Fruit fly (Drosophila melanogaster) whole organism, wandering third instar larva: ENCODE results near the gene Ythdf.

Experiments
- CG32264 ChIP-seq: fragments of 200-800 bp; sonication (Bioruptor generic); optimal IDR thresholded peaks from 2 replicates; lab custom pipeline; 2016; ENCODE audit warnings: missing biosample characterization, missing genetic modification characterization
- CG9705 ChIP-seq: fragments of 200-800 bp; sonication (Bioruptor generic); optimal IDR thresholded peaks from 2 replicates; lab custom pipeline; 2018; ENCODE audit warnings: missing biosample characterization, mild to moderate bottlenecking, missing genetic modification characterization
- CrebA ChIP-seq: fragments of 200-800 bp; sonication (Bioruptor generic); optimal IDR thresholded peaks from 2 replicates; lab custom pipeline; 2016; ENCODE audit warnings: missing biosample characterization, mild to moderate bottlenecking, missing genetic modification characterization, borderline replicate concordance
- Dfd ChIP-seq: fragments of >200 bp; optimal IDR thresholded peaks from 2 replicates; lab custom pipeline; 2017; ENCODE audit warnings: missing biosample characterization, missing genetic modification characterization
- Dif ChIP-seq: fragments of 200-275, 200-300 bp; sonication (Bioruptor generic); optimal IDR thresholded peaks from 2 replicates; lab custom pipeline; 2018; ENCODE audit warnings: missing biosample characterization, missing genetic modification characterization; ENCODE audit not compliant: partially characterized antibody
- GATAd ChIP-seq: sonication (Bioruptor generic); optimal IDR thresholded peaks from 2 replicates; lab custom pipeline; 2016; ENCODE audit warnings: missing biosample characterization, missing genetic modification characterization
- HLH106 ChIP-seq: fragments of 200-800 bp; optimal IDR thresholded peaks from 3 replicates; lab custom pipeline; 2019; ENCODE audit warnings: missing biosample characterization, mild to moderate bottlenecking, missing genetic modification characterization, moderate library complexity
- Hr78 ChIP-seq: fragments of >200 bp; optimal IDR thresholded peaks from 2 replicates; lab custom pipeline; 2017; ENCODE audit warnings: missing biosample characterization, missing genetic modification characterization
- Hr83 ChIP-seq: fragments of 200-300 bp; sonication (Bioruptor generic); optimal IDR thresholded peaks from 2 replicates; lab custom pipeline; 2016; ENCODE audit warnings: missing biosample characterization, mild to moderate bottlenecking, missing genetic modification characterization, moderate library complexity; ENCODE audit not compliant: poor library complexity, severe bottlenecking
- Jra ChIP-seq: sonication (Bioruptor generic); optimal IDR thresholded peaks from 2 replicates; lab custom pipeline; 2016; ENCODE audit warnings: missing biosample characterization, missing genetic modification characterization
- Mio ChIP-seq: sonication (Bioruptor generic); optimal IDR thresholded peaks from 2 replicates; lab custom pipeline; 2016; ENCODE audit warnings: missing biosample characterization, missing genetic modification characterization
- Myc ChIP-seq: fragments of >200 bp; optimal IDR thresholded peaks from 2 replicates; lab custom pipeline; 2017
- N ChIP-seq: fragments of >200 bp; optimal IDR thresholded peaks from 2 replicates; lab custom pipeline; 2018; ENCODE audit warnings: missing biosample characterization, missing external identifiers, missing genetic modification characterization
- OdsH ChIP-seq: fragments of 200-800 bp; sonication (Bioruptor generic); optimal IDR thresholded peaks from 2 replicates; lab custom pipeline; 2016; ENCODE audit warnings: missing biosample characterization, mild to moderate bottlenecking, missing genetic modification characterization
- Rel ChIP-seq, 2 experiments: fragments of 200-800 bp; sonication (Bioruptor generic) in 1 of 2; optimal IDR thresholded peaks; 2 replicates in 1 of 2; 3 replicates in 1 of 2; lab custom pipeline; 2016 to 2019; ENCODE audit warnings: mild to moderate bottlenecking in 2 of 2, missing biosample characterization in 2 of 2, missing genetic modification characterization in 2 of 2, moderate library complexity in 1 of 2
- Sp1 ChIP-seq: fragments of 200-800 bp; sonication (Bioruptor generic); optimal IDR thresholded peaks from 3 replicates; lab custom pipeline; 2019; ENCODE audit warnings: missing biosample characterization, mild to moderate bottlenecking, missing genetic modification characterization, moderate library complexity
- Vsx2 ChIP-seq: fragments of 200-300, 225-300 bp; sonication (Bioruptor generic); optimal IDR thresholded peaks from 2 replicates; lab custom pipeline; 2018; ENCODE audit warnings: missing biosample characterization, missing genetic modification characterization; ENCODE audit not compliant: partially characterized antibody
- br ChIP-seq: fragments of 200-800 bp; sonication (Bioruptor generic); optimal IDR thresholded peaks from 2 replicates; lab custom pipeline; 2016; ENCODE audit warnings: missing biosample characterization, missing genetic modification characterization
- brk ChIP-seq: fragments of 200-800 bp; sonication (Bioruptor generic); optimal IDR thresholded peaks from 2 replicates; lab custom pipeline; 2016; ENCODE audit warnings: missing biosample characterization, mild to moderate bottlenecking, missing genetic modification characterization
- dsf ChIP-seq: sonication (Bioruptor generic); optimal IDR thresholded peaks from 2 replicates; lab custom pipeline; 2016; ENCODE audit warnings: missing biosample characterization, missing genetic modification characterization, borderline replicate concordance
- ey ChIP-seq: fragments of 200-800 bp; sonication (Bioruptor generic); optimal IDR thresholded peaks from 2 replicates; lab custom pipeline; 2016; ENCODE audit warnings: missing biosample characterization, missing genetic modification characterization
- foxo ChIP-seq, 2 experiments: fragments of 200-800 bp; sonication (Bioruptor generic); optimal IDR thresholded peaks; 2 replicates in 1 of 2; 3 replicates in 1 of 2; lab custom pipeline; 2016 to 2017; ENCODE audit warnings: missing biosample characterization in 2 of 2, missing genetic modification characterization in 2 of 2
- fru ChIP-seq: fragments of 200-800 bp; sonication (Bioruptor generic); optimal IDR thresholded peaks from 3 replicates; lab custom pipeline; 2016; ENCODE audit warnings: missing biosample characterization, mild to moderate bottlenecking, missing genetic modification characterization
- h ChIP-seq: fragments of 200-800 bp; sonication (Bioruptor generic); optimal IDR thresholded peaks from 3 replicates; lab custom pipeline; 2016; ENCODE audit warnings: missing biosample characterization, mild to moderate bottlenecking, missing genetic modification characterization
- jim ChIP-seq: fragments of 175-275, 200-325 bp; sonication (Bioruptor generic); optimal IDR thresholded peaks from 2 replicates; lab custom pipeline; 2016; ENCODE audit warnings: missing biosample characterization, mild to moderate bottlenecking, missing genetic modification characterization
- lola ChIP-seq: fragments of >200 bp; optimal IDR thresholded peaks from 2 replicates; lab custom pipeline; 2017; ENCODE audit warnings: missing biosample characterization, missing genetic modification characterization
- pan ChIP-seq: fragments of >200 bp; optimal IDR thresholded peaks from 2 replicates; lab custom pipeline; 2017
- psq ChIP-seq: fragments of 200-800 bp; sonication (Bioruptor generic); optimal IDR thresholded peaks from 3 replicates; lab custom pipeline; 2017; ENCODE audit warnings: missing biosample characterization, mild to moderate bottlenecking, missing genetic modification characterization, moderate library complexity
- rgr ChIP-seq: fragments of 200-800 bp; sonication (Bioruptor generic); optimal IDR thresholded peaks from 3 replicates; lab custom pipeline; 2016; ENCODE audit warnings: missing biosample characterization, mild to moderate bottlenecking, missing genetic modification characterization
- sage ChIP-seq: fragments of 200-800 bp; sonication (Bioruptor generic); optimal IDR thresholded peaks from 2 replicates; lab custom pipeline; 2016; ENCODE audit warnings: missing biosample characterization, mild to moderate bottlenecking, missing genetic modification characterization
- sv ChIP-seq: fragments of 200-800 bp; sonication (Bioruptor generic); optimal IDR thresholded peaks from 3 replicates; lab custom pipeline; 2016; ENCODE audit warnings: missing biosample characterization, missing genetic modification characterization
- tai ChIP-seq: sonication (Bioruptor generic); optimal IDR thresholded peaks from 2 replicates; lab custom pipeline; 2016; ENCODE audit warnings: missing biosample characterization, missing genetic modification characterization
- usp ChIP-seq: fragments of >200 bp; optimal IDR thresholded peaks from 2 replicates; lab custom pipeline; 2017; ENCODE audit warnings: missing biosample characterization, missing genetic modification characterization
- woc ChIP-seq: sonication (Bioruptor generic); optimal IDR thresholded peaks from 2 replicates; lab custom pipeline; 2016; ENCODE audit warnings: missing biosample characterization, mild to moderate bottlenecking, missing genetic modification characterization

Gene Ythdf

DNA sequence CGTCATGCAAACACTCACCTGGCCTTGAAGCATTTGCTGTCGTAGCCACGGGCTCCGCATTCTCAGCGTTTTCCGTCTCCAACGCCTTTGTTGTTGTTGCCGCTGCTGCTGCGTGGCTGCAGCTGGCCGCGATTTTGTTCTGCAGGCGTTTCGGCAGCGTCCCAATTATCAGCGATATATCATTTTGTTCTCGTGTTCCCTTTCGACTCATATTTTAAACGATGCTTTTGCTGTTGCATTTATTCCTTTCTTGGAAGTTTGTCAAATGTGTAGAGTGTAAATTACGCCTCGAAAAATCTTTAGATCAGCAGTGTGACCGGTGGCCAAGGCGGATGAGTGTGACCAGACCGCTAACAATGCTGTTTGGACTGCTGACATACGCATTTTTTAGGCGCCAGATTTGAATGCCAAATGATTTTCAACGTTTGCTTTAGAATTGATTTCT, 5.9 kb downstream of the Ythdf start, which contains the start of gene Smg6:
TSS of gene Smg6 (minus strand) at position 324 of the 445 bp plus-strand sequence.
- peak; percentile 20 for TF ChIP-seq Hr83
- no peak for TF ChIP-seq rgr (GFP tag; lab: Kevin White, UChicago)

DNA sequence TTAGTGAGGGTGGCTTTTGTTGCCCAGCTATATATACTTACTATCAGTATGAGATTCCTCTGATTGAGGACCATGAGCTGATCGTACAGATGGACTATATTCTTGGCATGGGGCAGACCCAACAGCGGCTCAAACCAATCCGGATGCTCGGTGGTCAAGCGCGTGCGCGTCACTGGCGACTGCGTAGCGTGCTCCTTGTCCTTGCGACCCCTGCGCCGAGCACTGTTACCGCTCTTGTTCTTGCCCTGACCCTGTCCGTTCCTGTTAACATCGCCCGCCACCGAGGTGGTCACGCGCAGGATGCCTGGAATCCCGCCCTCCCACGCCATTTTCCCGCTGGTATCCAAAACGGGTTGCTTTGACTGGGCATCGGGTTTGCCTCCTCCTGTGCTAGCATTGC, 6.4 kb downstream of the Ythdf start:
- TF ChIP-seq N (GFP tag; lab: Kevin White, UChicago) (no peak), Vsx2 (GFP tag; lab: Kevin White, UChicago) (no peak), pan (lab: Kevin White, UChicago) (no peak), fru (GFP tag; lab: Kevin White, UChicago) (no peak), Rel (GFP tag; optimal IDR thresholded peaks at IDR 0.05; lab: Kevin White, UChicago) (no peak), Rel (tag; optimal IDR thresholded peaks at IDR 0.05; lab: Kevin White, UChicago) (no peak), Myc (lab: Kevin White, UChicago) (no peak), CG32264 (GFP tag; lab: Kevin White, UChicago) (no peak), foxo (GFP tag; optimal IDR thresholded peaks at IDR 0.05; lab: Kevin White, UChicago) (no peak), usp (GFP tag; lab: Kevin White, UChicago) (no peak), sage (no peak), Mio (GFP tag; lab: Kevin White, UChicago) (no peak), woc (GFP tag; lab: Kevin White, UChicago) (no peak), lola (GFP tag; lab: Kevin White, UChicago) (no peak), Sp1 (GFP tag; lab: Kevin White, UChicago) (no peak), Hr78 (GFP tag; lab: Kevin White, UChicago) (no peak), OdsH (GFP tag; lab: Kevin White, UChicago) (no peak), Dfd (no peak), Dif (no peak), Jra (GFP tag; lab: Kevin White, UChicago) (no peak)

DNA sequence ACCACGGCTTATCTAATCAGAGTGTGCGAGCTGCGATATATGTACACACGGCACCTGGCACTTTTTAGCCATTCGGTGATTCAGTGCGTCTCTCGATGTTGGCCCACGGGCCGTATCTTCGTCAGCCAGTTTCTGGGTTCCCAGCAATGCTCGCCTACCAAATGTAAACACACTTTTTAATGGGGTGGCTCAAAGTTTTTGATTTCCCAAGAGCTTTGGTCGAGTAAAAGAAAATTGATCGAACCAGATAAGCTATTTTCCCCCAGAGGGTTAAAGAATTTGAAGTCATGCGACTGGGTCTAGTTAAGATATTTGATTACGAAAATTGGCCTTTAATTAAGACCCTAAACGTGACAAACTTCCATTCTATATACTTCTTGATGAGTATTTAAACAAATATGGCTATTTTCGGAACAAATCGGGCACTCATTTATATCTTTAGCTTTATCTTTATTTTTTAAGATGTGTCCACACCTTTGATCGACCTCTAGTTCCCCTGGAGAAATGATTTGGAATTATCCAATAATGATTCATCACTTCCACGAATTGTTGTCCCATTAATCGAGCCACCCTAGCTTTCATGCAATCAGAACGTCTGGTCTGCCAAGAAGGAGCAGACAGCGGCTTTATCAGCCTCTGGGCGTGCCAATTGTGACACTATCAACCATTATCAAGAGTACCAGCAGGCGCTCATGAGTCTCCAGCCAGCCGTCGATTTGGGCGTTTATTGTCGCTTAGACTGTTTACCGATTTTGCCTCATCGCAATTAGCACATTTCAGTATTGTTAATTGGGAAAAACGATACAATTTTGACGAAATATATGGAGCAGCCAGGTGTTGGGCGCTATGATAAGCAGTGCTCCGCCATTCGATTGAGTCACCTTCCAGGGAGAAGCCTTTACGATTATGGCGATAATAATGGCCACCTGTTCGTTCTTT, 11.5 kb downstream of the Ythdf start:
- TF ChIP-seq jim (GFP tag; lab: Kevin White, UChicago): no peak
- TF ChIP-seq psq: peak; percentile 60
- no peak for TF ChIP-seq tai
- peak; percentile 77 for TF ChIP-seq h (GFP tag; lab: Kevin White, UChicago)
- no peak for TF ChIP-seq Myc (lab: Kevin White, UChicago)
- TF ChIP-seq Mio (GFP tag; lab: Kevin White, UChicago): peak; percentile 39
- TF ChIP-seq CG9705 (GFP tag; lab: Kevin White, UChicago): peak; percentile 2
- TF ChIP-seq OdsH (GFP tag; lab: Kevin White, UChicago): peak; percentile 71
- peak; percentile 50 for TF ChIP-seq Jra (GFP tag; lab: Kevin White, UChicago)
- TF ChIP-seq CG32264 (GFP tag; lab: Kevin White, UChicago): peak; percentile 79
- peak; percentile 72 to 81 for TF ChIP-seq foxo (GFP tag; optimal IDR thresholded peaks at IDR 0.05; lab: Kevin White, UChicago)
- peak; percentile 72 for TF ChIP-seq ey (GFP tag; lab: Kevin White, UChicago)
- TF ChIP-seq Sp1 (GFP tag; lab: Kevin White, UChicago): peak; percentile 79
- peak; percentile 8 for TF ChIP-seq Hr83
- TF ChIP-seq rgr (GFP tag; lab: Kevin White, UChicago): peak; percentile 69
- TF ChIP-seq br (GFP tag; lab: Kevin White, UChicago): no peak
- TF ChIP-seq Rel (GFP tag; optimal IDR thresholded peaks at IDR 0.05; lab: Kevin White, UChicago): no peak
- peak; percentile 13 for TF ChIP-seq Rel (tag; optimal IDR thresholded peaks at IDR 0.05; lab: Kevin White, UChicago)
- TF ChIP-seq brk (GFP tag; lab: Kevin White, UChicago): no peak
- TF ChIP-seq Dif: peak; percentile 45

DNA sequence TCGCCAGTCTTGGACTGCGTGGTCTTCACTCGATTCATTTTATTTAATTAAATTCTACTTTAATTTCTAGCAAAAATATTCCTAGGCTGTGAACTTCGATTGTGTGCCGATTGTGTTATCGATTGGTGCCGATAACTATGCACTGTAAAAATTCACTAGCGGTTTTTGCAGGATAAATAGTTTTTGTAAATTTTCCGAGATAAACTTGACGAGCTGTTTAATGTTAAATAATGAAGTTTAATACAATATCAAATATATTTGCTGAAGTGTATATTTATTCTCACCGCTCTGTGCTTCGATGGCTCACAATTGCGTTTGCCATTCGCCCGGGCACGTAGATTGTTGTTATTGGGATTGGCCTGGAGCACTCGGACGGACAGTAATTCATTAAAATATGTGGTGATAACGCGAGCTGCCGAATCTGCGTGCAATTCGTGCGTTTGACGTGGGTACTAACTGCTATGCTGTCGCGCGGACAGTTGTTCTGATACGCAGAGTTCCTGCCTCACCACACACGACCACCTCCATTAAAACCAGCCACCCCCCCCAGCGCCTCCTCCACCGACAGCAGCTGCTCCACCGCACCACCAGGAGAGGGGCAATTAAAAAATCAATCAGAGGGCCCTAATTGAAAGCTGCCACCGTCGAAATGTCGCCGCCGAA, 14.0 kb downstream of the Ythdf start, which contains the start of the genes EMC6 and Hr96:
TSS of gene EMC6 (minus strand) at position 123 of the 663 bp plus-strand sequence.
TSS of gene Hr96 (plus strand) at position 341 of the 663 bp plus-strand sequence.
- TF ChIP-seq sv (GFP tag; lab: Kevin White, UChicago) (peak; percentile 95), fru (GFP tag; lab: Kevin White, UChicago) (peak; percentile 93), dsf (GFP tag; lab: Kevin White, UChicago) (peak; percentile 85), OdsH (GFP tag; lab: Kevin White, UChicago) (peak; percentile 87), GATAd (GFP tag; lab: Kevin White, UChicago) (peak; percentile 84), Rel (GFP tag; optimal IDR thresholded peaks at IDR 0.05; lab: Kevin White, UChicago) (no peak), Rel (tag; optimal IDR thresholded peaks at IDR 0.05; lab: Kevin White, UChicago) (peak; percentile 76), CG9705 (GFP tag; lab: Kevin White, UChicago) (peak; percentile 88), sage (no peak), Sp1 (GFP tag; lab: Kevin White, UChicago) (peak; percentile 90), jim (GFP tag; lab: Kevin White, UChicago) (peak; percentile 70), Vsx2 (GFP tag; lab: Kevin White, UChicago) (peak; percentile 54), CrebA (GFP tag; lab: Kevin White, UChicago) (no peak), foxo (GFP tag; optimal IDR thresholded peaks at IDR 0.05; lab: Kevin White, UChicago) (peak; percentile 14 to 94), woc (GFP tag; lab: Kevin White, UChicago) (peak; percentile 85), h (GFP tag; lab: Kevin White, UChicago) (peak; percentile 95), Myc (lab: Kevin White, UChicago) (peak; percentile 46), Jra (GFP tag; lab: Kevin White, UChicago) (peak; percentile 93), psq (peak; percentile 83), pan (lab: Kevin White, UChicago) (no peak), HLH106 (peak; percentile 92), rgr (GFP tag; lab: Kevin White, UChicago) (peak; percentile 94), Hr78 (GFP tag; lab: Kevin White, UChicago) (no peak), CG32264 (GFP tag; lab: Kevin White, UChicago) (peak; percentile 87), ey (GFP tag; lab: Kevin White, UChicago) (peak; percentile 92), br (GFP tag; lab: Kevin White, UChicago) (peak; percentile 93), Dif (no peak), Hr83 (peak; percentile 98), usp (GFP tag; lab: Kevin White, UChicago) (no peak), Mio (GFP tag; lab: Kevin White, UChicago) (peak; percentile 60)
